Fruit fly (Drosophila melanogaster) whole organism, embryonic: ENCODE measurements around the gene CecB.
A peak's percentile ranks its signal among the peaks of the same experiment; 100 is the strongest.

Experiments
- ATbp ChIP-seq: fragments of 200-800 bp; sonication (Bioruptor generic); optimal IDR thresholded peaks from 2 replicates; lab custom pipeline; 2017; ENCODE audit warnings: missing biosample characterization, mild to moderate bottlenecking, missing genetic modification characterization, missing genetic modification reagents
- B-H1 ChIP-seq: fragments of 200-800 bp; sonication (Bioruptor generic); IDR thresholded peaks from 3 replicates; pipeline ENCODE4 v1.3.6; 2022; ENCODE audit warnings: missing biosample characterization, missing genetic modification characterization
- CG10959 ChIP-seq: fragments of 200-800 bp; sonication (Bioruptor generic); IDR thresholded peaks from 2 replicates; pipeline ENCODE4 v1.3.6; 2022; ENCODE audit warnings: missing biosample characterization, missing genetic modification characterization
- CG10979 ChIP-seq: fragments of 200-800 bp; sonication (Bioruptor generic); optimal IDR thresholded peaks from 2 replicates; lab custom pipeline; 2018; ENCODE audit warnings: missing biosample characterization, mild to moderate bottlenecking, missing genetic modification characterization, moderate library complexity
- CG11247 ChIP-seq: fragments of 200-800 bp; sonication (Bioruptor generic); IDR thresholded peaks from 2 replicates; pipeline ENCODE4 v1.3.6; 2022; ENCODE audit warnings: missing biosample characterization, missing genetic modification characterization
- CG12104 ChIP-seq: fragments of 200-800 bp; sonication (Bioruptor generic); optimal IDR thresholded peaks from 3 replicates; lab custom pipeline; 2016; ENCODE audit warnings: missing biosample characterization, missing genetic modification characterization
- CG13894 ChIP-seq: fragments of 200-800 bp; sonication (Bioruptor generic); optimal IDR thresholded peaks from 3 replicates; lab custom pipeline; 2018; ENCODE audit warnings: missing biosample characterization, mild to moderate bottlenecking, missing genetic modification characterization, moderate library complexity
- CG14667 ChIP-seq: fragments of 200-800 bp; sonication (Bioruptor generic); IDR thresholded peaks from 2 replicates; pipeline ENCODE4 v1.3.6; 2022; ENCODE audit warnings: missing biosample characterization, missing genetic modification characterization
- CG14860 ChIP-seq: fragments of 200-800 bp; sonication (Bioruptor generic); IDR thresholded peaks from 3 replicates; pipeline ENCODE4 v1.3.6; 2022; ENCODE audit warnings: missing biosample characterization, missing genetic modification characterization; ENCODE audit not compliant: partially characterized antibody
- CG15269 ChIP-seq: fragments of 200-800 bp; sonication (Bioruptor generic); optimal IDR thresholded peaks from 2 replicates; lab custom pipeline; 2018; ENCODE audit warnings: missing biosample characterization, mild to moderate bottlenecking, missing genetic modification characterization, moderate library complexity
- CG17612 ChIP-seq: fragments of 200-800 bp; sonication (Bioruptor generic); IDR thresholded peaks from 2 replicates; pipeline ENCODE4 v1.3.6; 2022; ENCODE audit warnings: missing biosample characterization, missing genetic modification characterization
- CG17802 ChIP-seq: fragments of 200-800 bp; sonication (Bioruptor generic); optimal IDR thresholded peaks from 2 replicates; lab custom pipeline; 2018; ENCODE audit warnings: missing biosample characterization, mild to moderate bottlenecking, missing genetic modification characterization, moderate library complexity
- CG18764 ChIP-seq: fragments of 200-800 bp; sonication (Bioruptor generic); optimal IDR thresholded peaks from 3 replicates; lab custom pipeline; 2016; ENCODE audit warnings: missing biosample characterization, missing genetic modification characterization
- CG2202 ChIP-seq: fragments of 200-800 bp; sonication (Bioruptor generic); optimal IDR thresholded peaks from 2 replicates; lab custom pipeline; 2018; ENCODE audit warnings: missing biosample characterization, mild to moderate bottlenecking, missing genetic modification characterization
- CG31388 ChIP-seq: fragments of 200-800 bp; sonication (Bioruptor generic); optimal IDR thresholded peaks from 2 replicates; lab custom pipeline; 2016; ENCODE audit warnings: missing biosample characterization, missing genetic modification characterization
- CG32532 ChIP-seq: fragments of 200-800 bp; sonication (Bioruptor generic); IDR thresholded peaks from 2 replicates; pipeline ENCODE4 v1.3.6; 2022; ENCODE audit warnings: missing biosample characterization, missing genetic modification characterization
- CG34376 ChIP-seq: fragments of 200-800 bp; sonication (Bioruptor generic); optimal IDR thresholded peaks from 2 replicates; lab custom pipeline; 2018; ENCODE audit warnings: missing biosample characterization, mild to moderate bottlenecking, missing genetic modification characterization
- CG4707 ChIP-seq: fragments of 200-800 bp; sonication (Bioruptor generic); optimal IDR thresholded peaks from 2 replicates; lab custom pipeline; 2018; ENCODE audit warnings: missing biosample characterization, mild to moderate bottlenecking, missing genetic modification characterization, moderate library complexity
- CG7372 ChIP-seq: fragments of 200-800 bp; sonication (Bioruptor generic); IDR thresholded peaks from 2 replicates; pipeline ENCODE4 v1.3.6; 2022; ENCODE audit warnings: missing biosample characterization, missing genetic modification characterization
- CG7556 ChIP-seq: fragments of 200-800 bp; sonication (Bioruptor generic); optimal IDR thresholded peaks from 2 replicates; lab custom pipeline; 2017; ENCODE audit warnings: missing biosample characterization, mild to moderate bottlenecking, missing genetic modification characterization
- CG9437 ChIP-seq: fragments of 200-800 bp; sonication (Bioruptor generic); optimal IDR thresholded peaks from 2 replicates; lab custom pipeline; 2018; ENCODE audit warnings: missing biosample characterization, mild to moderate bottlenecking, missing genetic modification characterization
- Drgx ChIP-seq: fragments of 200-800 bp; sonication (Bioruptor generic); IDR thresholded peaks from 2 replicates; pipeline ENCODE4 v1.3.6; 2022; ENCODE audit warnings: missing biosample characterization, missing genetic modification characterization
- E2f1 ChIP-seq: fragments of 200-800 bp; sonication (Bioruptor generic); IDR thresholded peaks from 2 replicates; pipeline ENCODE4 v1.3.6; 2022; ENCODE audit warnings: missing biosample characterization, missing genetic modification characterization
- Elba2 ChIP-seq: fragments of 200-800 bp; sonication (Bioruptor generic); optimal IDR thresholded peaks from 3 replicates; lab custom pipeline; 2016; ENCODE audit warnings: missing biosample characterization, missing genetic modification characterization
- Gug ChIP-seq: fragments of 200-800 bp; sonication (Bioruptor generic); IDR thresholded peaks from 4 replicates; pipeline ENCODE4 v1.3.6; 2022; ENCODE audit warnings: missing biosample characterization, missing genetic modification characterization
- HLH4C ChIP-seq: fragments of 200-800 bp; sonication (Bioruptor generic); IDR thresholded peaks from 3 replicates; pipeline ENCODE4 v1.3.6; 2022; ENCODE audit warnings: missing biosample characterization, missing genetic modification characterization; ENCODE audit not compliant: partially characterized antibody
- Hmx ChIP-seq: fragments of 200-800 bp; sonication (Bioruptor generic); optimal IDR thresholded peaks from 2 replicates; lab custom pipeline; 2016; ENCODE audit warnings: missing biosample characterization, missing genetic modification characterization
- MTF-1 ChIP-seq: fragments of 200-800 bp; sonication (Bioruptor generic); optimal IDR thresholded peaks from 2 replicates; lab custom pipeline; 2018; ENCODE audit warnings: missing biosample characterization, mild to moderate bottlenecking, missing genetic modification characterization, borderline replicate concordance
- NC2β ChIP-seq: fragments of 200-800 bp; sonication (Bioruptor generic); optimal IDR thresholded peaks from 2 replicates; lab custom pipeline; 2016; ENCODE audit warnings: missing biosample characterization, missing genetic modification characterization
- PHDP ChIP-seq: fragments of 200-800 bp; sonication (Bioruptor generic); optimal IDR thresholded peaks from 3 replicates; lab custom pipeline; 2018; ENCODE audit warnings: missing biosample characterization, mild to moderate bottlenecking, missing genetic modification characterization, moderate library complexity
- Rfx ChIP-seq: fragments of 200-800 bp; sonication (Bioruptor generic); IDR thresholded peaks from 2 replicates; pipeline ENCODE4 v1.3.6; 2022; ENCODE audit warnings: missing biosample characterization, missing genetic modification characterization
- Side ChIP-seq: fragments of 200-800 bp; sonication (Bioruptor generic); optimal IDR thresholded peaks from 2 replicates; lab custom pipeline; 2016; ENCODE audit warnings: missing biosample characterization, missing genetic modification characterization
- Ssrp ChIP-seq: fragments of 200-800 bp; sonication (Bioruptor generic); optimal IDR thresholded peaks from 2 replicates; lab custom pipeline; 2018; ENCODE audit warnings: missing biosample characterization, mild to moderate bottlenecking, missing genetic modification characterization, moderate library complexity
- Stat92E ChIP-seq, 3 experiments: fragments of >200 bp in 2 of 3; fragments of 200-800 bp in 1 of 3; sonication (Bioruptor generic) in 1 of 3; optimal IDR thresholded peaks; 2 replicates each; lab custom pipeline; 2017 to 2019; ENCODE audit warnings: missing biosample characterization in 3 of 3, missing genetic modification characterization in 3 of 3, mild to moderate bottlenecking in 1 of 3, moderate library complexity in 1 of 3
- Xbp1 ChIP-seq: fragments of 200-800 bp; sonication (Bioruptor generic); optimal IDR thresholded peaks from 3 replicates; lab custom pipeline; 2016; ENCODE audit warnings: missing biosample characterization, mild to moderate bottlenecking, missing genetic modification characterization
- bcd ChIP-seq: fragments of 200-800 bp; sonication (Bioruptor generic); optimal IDR thresholded peaks from 2 replicates; lab custom pipeline; 2017; ENCODE audit warnings: missing biosample characterization, mild to moderate bottlenecking, missing genetic modification characterization
- chm ChIP-seq: fragments of 200-800 bp; sonication (Bioruptor generic); IDR thresholded peaks from 2 replicates; pipeline ENCODE4 v1.3.6; 2022; ENCODE audit warnings: missing biosample characterization, missing genetic modification characterization
- corto ChIP-seq: fragments of 200-800 bp; sonication (Bioruptor generic); optimal IDR thresholded peaks from 2 replicates; lab custom pipeline; 2016; ENCODE audit warnings: missing biosample characterization, mild to moderate bottlenecking, missing genetic modification characterization, moderate library complexity
- ftz-f1 ChIP-seq: fragments of 200-800 bp; sonication (Bioruptor generic); optimal IDR thresholded peaks from 2 replicates; lab custom pipeline; 2016; ENCODE audit warnings: missing biosample characterization, missing genetic modification characterization
- gsb-n ChIP-seq: fragments of 200-800 bp; sonication (Bioruptor generic); optimal IDR thresholded peaks from 3 replicates; lab custom pipeline; 2018; ENCODE audit warnings: missing biosample characterization, mild to moderate bottlenecking, missing genetic modification characterization
- gt ChIP-seq: fragments of 200-800 bp; sonication (Bioruptor generic); IDR thresholded peaks from 2 replicates; pipeline ENCODE4 v1.3.6; 2022; ENCODE audit warnings: missing biosample characterization, missing genetic modification characterization
- hkb ChIP-seq, 2 experiments: fragments of 200-800 bp in 1 of 2; fragments of >200 bp in 1 of 2; sonication (Bioruptor generic) in 1 of 2; IDR thresholded peaks in 1 of 2; optimal IDR thresholded peaks in 1 of 2; 2 replicates each; pipeline versions ENCODE4 v1.3.6 to Lab custom; 2017 to 2022; ENCODE audit warnings: missing biosample characterization in 1 of 2, missing genetic modification characterization in 1 of 2
- ind ChIP-seq: fragments of 200-800 bp; sonication (Bioruptor generic); optimal IDR thresholded peaks from 3 replicates; lab custom pipeline; 2016; ENCODE audit warnings: missing biosample characterization, missing genetic modification characterization
- jing ChIP-seq: fragments of 200-800 bp; sonication (Bioruptor generic); optimal IDR thresholded peaks from 2 replicates; lab custom pipeline; 2018; ENCODE audit warnings: missing biosample characterization, mild to moderate bottlenecking, missing genetic modification characterization
- knrl ChIP-seq: fragments of 200-800 bp; sonication (Bioruptor generic); IDR thresholded peaks from 3 replicates; pipeline ENCODE4 v1.3.6; 2022; ENCODE audit warnings: missing biosample characterization, missing genetic modification characterization; ENCODE audit not compliant: partially characterized antibody
- shn ChIP-seq: fragments of 200-800 bp; sonication (Bioruptor generic); optimal IDR thresholded peaks from 3 replicates; lab custom pipeline; 2016; ENCODE audit warnings: missing biosample characterization, missing genetic modification characterization
- vnd ChIP-seq: fragments of 200-800 bp; sonication (Bioruptor generic); IDR thresholded peaks from 3 replicates; pipeline ENCODE4 v1.3.6; 2022; ENCODE audit warnings: missing biosample characterization, missing genetic modification characterization; ENCODE audit not compliant: partially characterized antibody

The CecB gene

DNA sequence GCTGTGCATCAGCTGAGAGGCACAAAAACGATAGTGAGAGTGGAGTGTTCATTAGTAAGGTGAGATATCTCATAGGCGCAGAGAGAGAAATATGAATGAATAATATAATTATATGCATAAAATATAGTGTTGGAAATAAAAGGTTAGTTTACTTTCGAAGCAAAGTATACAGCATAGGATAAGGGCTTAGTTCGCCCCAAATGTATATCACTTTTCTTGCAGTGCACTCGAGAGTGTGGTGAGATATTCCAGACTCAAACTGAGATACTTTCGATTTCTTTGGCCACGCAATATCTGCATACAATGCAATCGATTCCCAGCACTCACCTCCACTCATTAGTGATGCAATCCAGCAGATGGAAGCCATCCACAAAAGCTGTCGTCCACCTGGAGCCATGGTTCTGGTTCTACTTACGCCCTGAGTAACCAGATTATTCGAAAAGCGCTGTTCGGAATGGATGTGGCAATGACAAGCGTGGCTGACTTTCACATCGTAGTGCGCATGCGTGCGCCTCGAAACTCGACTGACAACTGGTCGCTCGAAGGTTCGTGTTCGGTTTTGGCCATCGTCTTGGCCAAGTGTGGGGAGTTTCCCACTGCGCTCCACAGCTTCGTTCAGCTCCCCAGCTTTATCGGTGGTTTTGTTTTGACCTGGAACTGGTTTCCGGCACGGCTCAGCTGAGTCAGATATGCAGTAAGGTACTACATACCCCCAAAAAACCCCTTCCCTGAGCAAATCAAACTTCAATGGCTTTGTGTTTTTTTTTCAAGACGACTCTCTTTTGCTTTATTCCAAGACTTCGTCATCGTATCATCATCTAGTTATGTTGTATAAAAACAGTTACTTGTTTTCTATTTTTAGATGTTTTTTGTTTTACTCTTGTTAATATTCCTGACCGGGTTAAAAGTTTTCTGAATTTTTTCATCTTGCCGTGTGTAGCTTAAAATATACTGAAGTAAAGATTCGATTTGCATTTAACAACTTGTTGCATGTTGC is 42.6 kb downstream of the CecB start, which contains the start of gene Rsod (continued):
- TF ChIP-seq Stat92E (GFP tag; optimal IDR thresholded peaks at IDR 0.05; lab: Kevin White, UChicago): peak in 1 of 3 experiments; percentile 73
- peak; percentile 59 for TF ChIP-seq Xbp1 (GFP tag; lab: Kevin White, UChicago)
- no peak for TF ChIP-seq CG31388 (GFP tag; lab: Kevin White, UChicago)
- TF ChIP-seq CG14667 (GFP tag; lab: Robert Waterston, UW): peak; percentile 76
- peak; percentile 62 for TF ChIP-seq Rfx (GFP tag; lab: Robert Waterston, UW)
- TF ChIP-seq jing (GFP tag; lab: Kevin White, UChicago): peak; percentile 15
- peak; percentile 10 for TF ChIP-seq CG2202
- peak; percentile 71 for TF ChIP-seq E2f1 (GFP tag; lab: Robert Waterston, UW)
- peak; percentile 52 for TF ChIP-seq PHDP (tag; lab: Kevin White, UChicago)
- TF ChIP-seq vnd (GFP tag; lab: Robert Waterston, UW): no peak
- TF ChIP-seq hkb (optimal IDR thresholded peaks at IDR 0.05; lab: Kevin White, UChicago): no peak
- peak; percentile 82 for TF ChIP-seq hkb (GFP tag; IDR thresholded peaks at IDR 0.05; lab: Robert Waterston, UW)
- TF ChIP-seq shn (GFP tag; lab: Kevin White, UChicago): no peak
- TF ChIP-seq NC2β: no peak
- no peak for TF ChIP-seq MTF-1 (GFP tag; lab: Kevin White, UChicago)
- TF ChIP-seq Gug (GFP tag; lab: Robert Waterston, UW): peak; percentile 51; the same call in 2 of the 4 replicates
- TF ChIP-seq corto: peak; percentile 59
- no peak for TF ChIP-seq CG34376
- TF ChIP-seq CG11247 (GFP tag; lab: Robert Waterston, UW): peak; percentile 44
- peak; percentile 36 for TF ChIP-seq bcd (GFP tag; lab: Kevin White, UChicago)
- no peak for TF ChIP-seq Hmx (GFP tag; lab: Kevin White, UChicago)
- TF ChIP-seq CG32532 (GFP tag; lab: Robert Waterston, UW): peak; percentile 61; the same call in 1 of the 2 replicates
- TF ChIP-seq CG13894 (tag; lab: Kevin White, UChicago): no peak
- TF ChIP-seq CG4707 (GFP tag; lab: Kevin White, UChicago): no peak
- no peak for TF ChIP-seq knrl (GFP tag; lab: Robert Waterston, UW)
- no peak for TF ChIP-seq CG18764
- TF ChIP-seq CG17612 (GFP tag; lab: Robert Waterston, UW): peak; percentile 48
- TF ChIP-seq Ssrp (tag; lab: Kevin White, UChicago): peak; percentile 50
- 0 out of 3 replicates have a peak, but pooled peaks have one; percentile 14 for TF ChIP-seq HLH4C (GFP tag; lab: Robert Waterston, UW)
- TF ChIP-seq ATbp (GFP tag; lab: Kevin White, UChicago): peak; percentile 55
- no peak for TF ChIP-seq CG14860 (GFP tag; lab: Robert Waterston, UW)
- peak; percentile 93 for TF ChIP-seq Drgx (GFP tag; lab: Robert Waterston, UW)
- no peak for TF ChIP-seq Elba2 (GFP tag; lab: Kevin White, UChicago)
- peak; percentile 53 for TF ChIP-seq CG15269 (tag; lab: Kevin White, UChicago)
- TF ChIP-seq CG9437 (GFP tag; lab: Kevin White, UChicago): peak; percentile 15
- peak; percentile 66 for TF ChIP-seq gt
- peak; percentile 28 for TF ChIP-seq CG12104
- TF ChIP-seq CG7556: peak; percentile 15
- peak; percentile 50; the same call in 1 of the 2 replicates for TF ChIP-seq CG10959
- no peak for TF ChIP-seq Side (GFP tag; lab: Kevin White, UChicago)
- TF ChIP-seq B-H1 (GFP tag; lab: Robert Waterston, UW): peak; percentile 63
- TF ChIP-seq gsb-n (tag; lab: Kevin White, UChicago): peak; percentile 57
- TF ChIP-seq chm (GFP tag; lab: Robert Waterston, UW): peak; percentile 42; the same call in 1 of the 2 replicates
- peak; percentile 37 for TF ChIP-seq ftz-f1 (GFP tag; lab: Kevin White, UChicago)
- TF ChIP-seq CG7372 (GFP tag; lab: Robert Waterston, UW): peak; percentile 62
- TF ChIP-seq CG17802 (tag; lab: Kevin White, UChicago): peak; percentile 38
- TF ChIP-seq CG10979 (tag; lab: Kevin White, UChicago): peak; percentile 68
- TF ChIP-seq ind: peak; percentile 31
